Worm (Caenorhabditis elegans) whole organism, L3 larva: ENCODE data around the gene F46H5.2.
A peak's percentile ranks its signal among the peaks of the same experiment; 100 is the strongest.

Source experiments
- ZK546.5 ChIP-seq: sonication (generic microtip); optimal IDR thresholded peaks from 2 replicates; lab custom pipeline; 2017; ENCODE audit warnings: missing biosample characterization, missing genetic modification characterization
- aly-2 ChIP-seq: fragments of 150-350 bp; optimal IDR thresholded peaks from 2 replicates; lab custom pipeline; 2014; ENCODE audit warnings: missing biosample characterization, missing genetic modification characterization
- ceh-16 ChIP-seq: sonication (generic microtip); optimal IDR thresholded peaks from 2 replicates; lab custom pipeline; 2017; ENCODE audit warnings: missing biosample characterization, missing genetic modification characterization
- ceh-9 ChIP-seq: sonication (generic microtip); optimal IDR thresholded peaks from 2 replicates; lab custom pipeline; 2018; ENCODE audit warnings: missing biosample characterization, missing genetic modification characterization
- daf-12 ChIP-seq: fragments of 150-350 bp; optimal IDR thresholded peaks from 2 replicates; lab custom pipeline; 2014; ENCODE audit warnings: missing biosample characterization, missing genetic modification reagents, missing genetic modification characterization
- egl-27 ChIP-seq: sonication (generic microtip); optimal IDR thresholded peaks from 4 replicates; lab custom pipeline; 2017; ENCODE audit warnings: missing biosample characterization, missing genetic modification reagents, missing genetic modification characterization
- egl-5 ChIP-seq: fragments of 150-350 bp; optimal IDR thresholded peaks from 2 replicates; lab custom pipeline; 2017; ENCODE audit warnings: missing biosample characterization, missing genetic modification reagents, missing genetic modification characterization, inconsistent platforms
- elt-1 ChIP-seq: fragments of 150-350 bp; optimal IDR thresholded peaks from 2 replicates; lab custom pipeline; 2014; ENCODE audit warnings: missing biosample characterization, missing genetic modification characterization
- elt-2 ChIP-seq: sonication (generic microtip); optimal IDR thresholded peaks from 2 replicates; lab custom pipeline; 2016; ENCODE audit warnings: missing genetic modification reagents, mild to moderate bottlenecking, missing genetic modification characterization, missing compliant biosample characterization
- eor-1 ChIP-seq, 2 experiments: fragments of 150-350 bp; optimal IDR thresholded peaks; 2 replicates each; lab custom pipeline; 2014 to 2018; ENCODE audit warnings: missing biosample characterization in 2 of 2, missing genetic modification characterization in 2 of 2
- fkh-10 ChIP-seq: sonication (generic microtip); optimal IDR thresholded peaks from 2 replicates; lab custom pipeline; 2017; ENCODE audit warnings: missing biosample characterization, missing genetic modification reagents, missing genetic modification characterization
- fkh-2 ChIP-seq: fragments of 150-350 bp; optimal IDR thresholded peaks from 2 replicates; lab custom pipeline; 2014; ENCODE audit warnings: missing biosample characterization, missing genetic modification reagents, missing genetic modification characterization
- fos-1 ChIP-seq: fragments of 150-350 bp; optimal IDR thresholded peaks from 2 replicates; lab custom pipeline; 2014; ENCODE audit warnings: missing biosample characterization, missing genetic modification characterization
- jun-1 ChIP-seq: fragments of 150-350 bp; optimal IDR thresholded peaks from 2 replicates; lab custom pipeline; 2014; ENCODE audit warnings: missing biosample characterization, missing genetic modification reagents, missing genetic modification characterization
- lin-15B ChIP-seq: fragments of 150-350 bp; optimal IDR thresholded peaks from 2 replicates; lab custom pipeline; 2014; ENCODE audit warnings: missing biosample characterization, missing genetic modification characterization
- lin-39 ChIP-seq: fragments of 150-350 bp; optimal IDR thresholded peaks from 2 replicates; lab custom pipeline; 2018; ENCODE audit warnings: missing biosample characterization, missing genetic modification reagents, missing genetic modification characterization
- mdl-1 ChIP-seq: fragments of 150-350 bp; optimal IDR thresholded peaks from 2 replicates; lab custom pipeline; 2014; ENCODE audit warnings: missing biosample characterization, missing genetic modification characterization
- mml-1 ChIP-seq: fragments of 150-350 bp; sonication (generic microtip); optimal IDR thresholded peaks from 3 replicates; lab custom pipeline; 2014; ENCODE audit warnings: missing biosample characterization, missing genetic modification characterization
- nfya-1 ChIP-seq: sonication (generic microtip); optimal IDR thresholded peaks from 2 replicates; lab custom pipeline; 2017; ENCODE audit warnings: missing genetic modification characterization, mild to moderate bottlenecking, missing compliant biosample characterization, antibody characterized with exemption, moderate library complexity; ENCODE audit not compliant: insufficient read depth
- nhr-11 ChIP-seq: fragments of 150-350 bp; optimal IDR thresholded peaks from 2 replicates; lab custom pipeline; 2014; ENCODE audit warnings: missing biosample characterization, missing genetic modification characterization
- nhr-23 ChIP-seq: fragments of 150-350 bp; optimal IDR thresholded peaks from 2 replicates; lab custom pipeline; 2014; ENCODE audit warnings: missing biosample characterization, missing genetic modification reagents, missing genetic modification characterization
- nhr-237 ChIP-seq: fragments of 150-350 bp; optimal IDR thresholded peaks from 2 replicates; lab custom pipeline; 2014; ENCODE audit warnings: missing biosample characterization, missing genetic modification characterization
- nhr-25 ChIP-seq: sonication (generic microtip); optimal IDR thresholded peaks from 2 replicates; lab custom pipeline; 2017; ENCODE audit warnings: missing biosample characterization, missing genetic modification characterization
- nhr-28 ChIP-seq: fragments of 150-350 bp; optimal IDR thresholded peaks from 2 replicates; lab custom pipeline; 2014; ENCODE audit warnings: missing biosample characterization, missing genetic modification characterization
- nhr-43 ChIP-seq: sonication (generic microtip); optimal IDR thresholded peaks from 2 replicates; lab custom pipeline; 2016; ENCODE audit warnings: mild to moderate bottlenecking, missing genetic modification characterization, missing compliant biosample characterization; ENCODE audit not compliant: poor library complexity, severe bottlenecking
- nhr-67 ChIP-seq: fragments of 150-350 bp; optimal IDR thresholded peaks from 2 replicates; lab custom pipeline; 2014; ENCODE audit warnings: missing biosample characterization, missing genetic modification characterization
- nhr-77 ChIP-seq: fragments of 150-350 bp; optimal IDR thresholded peaks from 2 replicates; lab custom pipeline; 2014; ENCODE audit warnings: missing biosample characterization, missing genetic modification characterization
- pha-4 ChIP-seq: fragments of 150-350 bp; optimal IDR thresholded peaks from 2 replicates; lab custom pipeline; 2014; ENCODE audit warnings: missing biosample characterization, missing genetic modification reagents, missing genetic modification characterization
- pqm-1 ChIP-seq: fragments of 150-350 bp; optimal IDR thresholded peaks from 2 replicates; lab custom pipeline; 2017; ENCODE audit warnings: missing biosample characterization, missing genetic modification characterization, inconsistent platforms
- sea-2 ChIP-seq: fragments of 150-350 bp; sonication (generic microtip); optimal IDR thresholded peaks from 4 replicates; lab custom pipeline; 2014; ENCODE audit warnings: missing biosample characterization, missing genetic modification reagents, missing genetic modification characterization
- skn-1 ChIP-seq: fragments of 150-350 bp; optimal IDR thresholded peaks from 2 replicates; lab custom pipeline; 2014; ENCODE audit warnings: missing biosample characterization, missing genetic modification characterization
- unc-62 ChIP-seq: fragments of 150-350 bp; sonication (generic microtip); optimal IDR thresholded peaks from 4 replicates; lab custom pipeline; 2014; ENCODE audit warnings: missing biosample characterization, missing genetic modification reagents, missing genetic modification characterization
- zag-1 ChIP-seq: fragments of 150-350 bp; optimal IDR thresholded peaks from 2 replicates; lab custom pipeline; 2014; ENCODE audit warnings: missing biosample characterization, missing genetic modification characterization
- ztf-11 ChIP-seq: fragments of 150-350 bp; optimal IDR thresholded peaks from 2 replicates; lab custom pipeline; 2014; ENCODE audit warnings: missing biosample characterization, missing genetic modification characterization

F46H5.2 gene

ce11 chrX:7234723-7235203 is 30.7 kb upstream of the F46H5.2 start (continued):
- peak; percentile 78 for TF ChIP-seq nfya-1 (tag; lab: Kevin White, UChicago)
- TF ChIP-seq nhr-28: no peak

ce11 chrX:7236717-7237116 is 28.7 kb upstream of the F46H5.2 start:
- TF ChIP-seq daf-12 (tag; lab: Kevin White, UChicago) (no peak), zag-1 (tag; lab: Kevin White, UChicago) (no peak), eor-1 (tag; optimal IDR thresholded peaks at IDR 0.05; lab: Kevin White, UChicago) (no peak), ztf-11 (no peak), ceh-16 (tag; lab: Kevin White, UChicago) (no peak), ceh-9 (tag; lab: Kevin White, UChicago) (no peak), egl-5 (tag; lab: Kevin White, UChicago) (peak; percentile 27), nhr-77 (tag; lab: Kevin White, UChicago) (no peak), pqm-1 (tag; lab: Kevin White, UChicago) (no peak), unc-62 (no peak), ZK546.5 (tag; lab: Kevin White, UChicago) (no peak), fkh-2 (tag; lab: Kevin White, UChicago) (no peak), mml-1 (tag; lab: Kevin White, UChicago) (no peak), nhr-11 (tag; lab: Kevin White, UChicago) (peak; percentile 29), nfya-1 (tag; lab: Kevin White, UChicago) (peak; percentile 27), nhr-25 (tag; lab: Kevin White, UChicago) (no peak), jun-1 (tag; lab: Kevin White, UChicago) (no peak), lin-39 (tag; lab: Kevin White, UChicago) (peak; percentile 59), nhr-43 (tag; lab: Kevin White, UChicago) (no peak)

ce11 chrX:7238562-7238961 is 26.9 kb upstream of the F46H5.2 start, which contains the start of gene F46H5.3:
F46H5.3 (minus strand) TSS chrX:7238662.
- TF ChIP-seq elt-1 (no peak), elt-2 (peak; percentile 18)

- TF ChIP-seq nhr-43 (tag; lab: Kevin White, UChicago): peak; percentile 46
- TF ChIP-seq nhr-28: no peak
- TF ChIP-seq ztf-11: no peak
- TF ChIP-seq egl-5 (tag; lab: Kevin White, UChicago): no peak
- no peak for TF ChIP-seq fkh-10
- TF ChIP-seq nhr-23 (tag; lab: Kevin White, UChicago): peak; percentile 24
- no peak for TF ChIP-seq fkh-2 (tag; lab: Kevin White, UChicago)
Measured at ce11 chrX:7242119-7242518, 23.3 kb upstream of the F46H5.2 start.

- TF ChIP-seq aly-2 (no peak), zag-1 (tag; lab: Kevin White, UChicago) (no peak), nhr-237 (tag; lab: Kevin White, UChicago) (no peak), pqm-1 (tag; lab: Kevin White, UChicago) (peak; percentile 24), lin-15B (no peak), mdl-1 (no peak), elt-2 (peak; percentile 63)
Measured at ce11 chrX:7242878-7243277, 22.6 kb upstream of the F46H5.2 start, which contains the start of gene F46H5.7. F46H5.7 (minus strand) TSS chrX:7242983.

- no peak for TF ChIP-seq elt-1
- TF ChIP-seq pha-4: peak; percentile 87
- TF ChIP-seq pqm-1 (tag; lab: Kevin White, UChicago): peak; percentile 89
- no peak for TF ChIP-seq nhr-28
- no peak for TF ChIP-seq nhr-77 (tag; lab: Kevin White, UChicago)
- no peak for TF ChIP-seq nhr-25 (tag; lab: Kevin White, UChicago)
- peak; percentile 56 for TF ChIP-seq jun-1 (tag; lab: Kevin White, UChicago)
- TF ChIP-seq fos-1: peak; percentile 11
- no peak for TF ChIP-seq egl-27 (tag; lab: Kevin White, UChicago)
- no peak for TF ChIP-seq mdl-1
- peak; percentile 10 for TF ChIP-seq skn-1
- peak; percentile 98 for TF ChIP-seq elt-2
- no peak for TF ChIP-seq sea-2 (GFP tag; lab: Kevin White, UChicago)
- no peak for TF ChIP-seq nhr-67 (tag; lab: Kevin White, UChicago)
- no peak for TF ChIP-seq nhr-23 (tag; lab: Kevin White, UChicago)
Measured at ce11 chrX:7244756-7245155, 20.7 kb upstream of the F46H5.2 start.
